Fruit fly (Drosophila melanogaster) whole organism, embryonic: ENCODE measurements around the gene CG10513.

Experiments used
- B-H1 ChIP-seq: fragments of 200-800 bp; sonication (Bioruptor generic); IDR thresholded peaks from 3 replicates; pipeline ENCODE4 v1.3.6; 2022; ENCODE audit warnings: missing biosample characterization, missing genetic modification characterization
- BEAF-32 ChIP-seq: fragments of 200-800 bp; sonication (Bioruptor generic); optimal IDR thresholded peaks from 3 replicates; lab custom pipeline; 2017; ENCODE audit warnings: missing biosample characterization, missing genetic modification characterization, mild to moderate bottlenecking, moderate library complexity, missing genetic modification reagents
- CG12299 ChIP-seq: fragments of 200-800 bp; sonication (Bioruptor generic); optimal IDR thresholded peaks from 2 replicates; lab custom pipeline; 2018; ENCODE audit warnings: missing biosample characterization, mild to moderate bottlenecking, missing genetic modification characterization
- CG12659 ChIP-seq: fragments of 200-800 bp; sonication (Bioruptor generic); optimal IDR thresholded peaks from 3 replicates; lab custom pipeline; 2017; ENCODE audit warnings: mild to moderate bottlenecking, missing biosample characterization, missing genetic modification reagents, missing genetic modification characterization
- CG14860 ChIP-seq: fragments of 200-800 bp; sonication (Bioruptor generic); IDR thresholded peaks from 3 replicates; pipeline ENCODE4 v1.3.6; 2022; ENCODE audit warnings: missing biosample characterization, missing genetic modification characterization; ENCODE audit not compliant: partially characterized antibody
- CG15011 ChIP-seq: fragments of 200-800 bp; sonication (Bioruptor generic); optimal IDR thresholded peaks from 3 replicates; lab custom pipeline; 2018; ENCODE audit warnings: missing biosample characterization, mild to moderate bottlenecking, missing genetic modification characterization
- CG1603 ChIP-seq: fragments of 200-800 bp; sonication (Bioruptor generic); optimal IDR thresholded peaks from 2 replicates; lab custom pipeline; 2019; ENCODE audit warnings: missing biosample characterization, mild to moderate bottlenecking, missing genetic modification characterization, moderate library complexity
- CG2120 ChIP-seq: fragments of 200-800 bp; sonication (Bioruptor generic); optimal IDR thresholded peaks from 3 replicates; lab custom pipeline; 2016; ENCODE audit warnings: missing biosample characterization, missing genetic modification characterization
- CG2712 ChIP-seq: fragments of 200-800 bp; optimal IDR thresholded peaks from 3 replicates; lab custom pipeline; 2019; ENCODE audit warnings: missing biosample characterization, mild to moderate bottlenecking, missing genetic modification characterization, moderate library complexity
- CG30403 ChIP-seq: fragments of 200-800 bp; sonication (Bioruptor generic); optimal IDR thresholded peaks from 3 replicates; lab custom pipeline; 2016; ENCODE audit warnings: missing biosample characterization, missing genetic modification characterization
- CG32767 ChIP-seq: fragments of 200-800 bp; sonication (Bioruptor generic); IDR thresholded peaks from 2 replicates; pipeline ENCODE4 v1.3.6; 2022; ENCODE audit warnings: missing biosample characterization, missing genetic modification characterization
- CG4730 ChIP-seq: fragments of 200-800 bp; sonication (Bioruptor generic); IDR thresholded peaks from 2 replicates; pipeline ENCODE4 v1.3.6; 2022; ENCODE audit warnings: missing biosample characterization, missing genetic modification characterization
- CG6272 ChIP-seq: fragments of 200-800 bp; sonication (Bioruptor generic); IDR thresholded peaks from 2 replicates; pipeline ENCODE4 v1.3.6; 2022; ENCODE audit warnings: missing biosample characterization, missing genetic modification characterization
- CG7963 ChIP-seq: fragments of 200-800 bp; sonication (Bioruptor generic); IDR thresholded peaks from 3 replicates; pipeline ENCODE4 v1.3.6; 2022; ENCODE audit warnings: missing biosample characterization, missing genetic modification characterization; ENCODE audit not compliant: partially characterized antibody
- CG8388 ChIP-seq: fragments of 200-800 bp; sonication (Bioruptor generic); optimal IDR thresholded peaks from 2 replicates; lab custom pipeline; 2019; ENCODE audit warnings: missing biosample characterization, mild to moderate bottlenecking, missing genetic modification characterization, moderate library complexity
- CG9215 ChIP-seq: fragments of 200-800 bp; sonication (Bioruptor generic); IDR thresholded peaks from 2 replicates; pipeline ENCODE4 v1.3.6; 2022; ENCODE audit warnings: missing biosample characterization, missing genetic modification characterization
- Dip3 ChIP-seq: fragments of 200-800 bp; sonication (Bioruptor generic); optimal IDR thresholded peaks from 3 replicates; lab custom pipeline; 2016; ENCODE audit warnings: missing biosample characterization, missing genetic modification characterization
- Dll ChIP-seq: fragments of 200-800 bp; sonication (Bioruptor generic); IDR thresholded peaks from 4 replicates; pipeline ENCODE4 v1.3.6; 2022; ENCODE audit warnings: missing biosample characterization, missing genetic modification characterization; ENCODE audit not compliant: partially characterized antibody
- Dref ChIP-seq: fragments of 200-800 bp; sonication (Bioruptor generic); IDR thresholded peaks from 2 replicates; pipeline ENCODE4 v1.3.6; 2022; ENCODE audit warnings: missing biosample characterization, missing genetic modification characterization
- Drgx ChIP-seq: fragments of 200-800 bp; sonication (Bioruptor generic); IDR thresholded peaks from 2 replicates; pipeline ENCODE4 v1.3.6; 2022; ENCODE audit warnings: missing biosample characterization, missing genetic modification characterization
- E2f1 ChIP-seq: fragments of 200-800 bp; sonication (Bioruptor generic); IDR thresholded peaks from 2 replicates; pipeline ENCODE4 v1.3.6; 2022; ENCODE audit warnings: missing biosample characterization, missing genetic modification characterization
- Elba2 ChIP-seq: fragments of 200-800 bp; sonication (Bioruptor generic); optimal IDR thresholded peaks from 3 replicates; lab custom pipeline; 2016; ENCODE audit warnings: missing biosample characterization, missing genetic modification characterization
- Fer3 ChIP-seq: fragments of 200-800 bp; sonication (Bioruptor generic); optimal IDR thresholded peaks from 2 replicates; lab custom pipeline; 2018; ENCODE audit warnings: missing biosample characterization, mild to moderate bottlenecking, missing genetic modification characterization, moderate library complexity
- Hr39 ChIP-seq: fragments of >200 bp; optimal IDR thresholded peaks from 2 replicates; lab custom pipeline; 2017
- Meics ChIP-seq: fragments of 200-800 bp; sonication (Bioruptor generic); optimal IDR thresholded peaks from 2 replicates; lab custom pipeline; 2017; ENCODE audit warnings: missing biosample characterization, mild to moderate bottlenecking, missing genetic modification characterization
- Oli ChIP-seq: fragments of 200-800 bp; sonication (Bioruptor generic); optimal IDR thresholded peaks from 2 replicates; lab custom pipeline; 2018; ENCODE audit warnings: missing biosample characterization, mild to moderate bottlenecking, missing genetic modification characterization, moderate library complexity
- PHDP ChIP-seq: fragments of 200-800 bp; sonication (Bioruptor generic); optimal IDR thresholded peaks from 3 replicates; lab custom pipeline; 2018; ENCODE audit warnings: missing biosample characterization, mild to moderate bottlenecking, missing genetic modification characterization, moderate library complexity
- Rx ChIP-seq: fragments of 200-800 bp; sonication (Bioruptor generic); IDR thresholded peaks from 2 replicates; pipeline ENCODE4 v1.3.6; 2022; ENCODE audit warnings: missing biosample characterization, missing genetic modification characterization
- TFAM ChIP-seq: fragments of 200-800 bp; sonication (Bioruptor generic); optimal IDR thresholded peaks from 2 replicates; lab custom pipeline; 2017; ENCODE audit warnings: missing biosample characterization, missing genetic modification characterization, inconsistent platforms
- YL-1 ChIP-seq: fragments of 200-800 bp; sonication (Bioruptor generic); optimal IDR thresholded peaks from 3 replicates; lab custom pipeline; 2017; ENCODE audit warnings: missing biosample characterization, mild to moderate bottlenecking, missing genetic modification characterization
- ara ChIP-seq: fragments of 200-800 bp; sonication (Bioruptor generic); IDR thresholded peaks from 2 replicates; pipeline ENCODE4 v1.3.6; 2022; ENCODE audit warnings: missing biosample characterization, missing genetic modification characterization
- ash1 ChIP-seq: fragments of 200-800 bp; sonication (Bioruptor generic); optimal IDR thresholded peaks from 2 replicates; lab custom pipeline; 2018; ENCODE audit warnings: missing biosample characterization, mild to moderate bottlenecking, missing genetic modification characterization
- ci ChIP-seq: fragments of 200-800 bp; sonication (Bioruptor generic); IDR thresholded peaks from 3 replicates; pipeline ENCODE4 v1.3.6; 2022; ENCODE audit warnings: missing biosample characterization, missing genetic modification characterization
- dan ChIP-seq: fragments of 200-800 bp; sonication (Bioruptor generic); IDR thresholded peaks from 2 replicates; pipeline ENCODE4 v1.3.6; 2022; ENCODE audit warnings: missing biosample characterization, missing genetic modification characterization
- danr ChIP-seq: fragments of 200-800 bp; sonication (Bioruptor generic); IDR thresholded peaks from 2 replicates; pipeline ENCODE4 v1.3.6; 2022; ENCODE audit warnings: missing biosample characterization, missing genetic modification characterization
- emc ChIP-seq: fragments of 200-800 bp; sonication (Bioruptor generic); optimal IDR thresholded peaks from 2 replicates; lab custom pipeline; 2016; ENCODE audit warnings: missing biosample characterization, missing genetic modification characterization
- exex ChIP-seq: fragments of 200-800 bp; sonication (Bioruptor generic); optimal IDR thresholded peaks from 4 replicates; lab custom pipeline; 2018; ENCODE audit warnings: missing biosample characterization, mild to moderate bottlenecking, missing genetic modification characterization, moderate library complexity
- eyg ChIP-seq: fragments of 200-800 bp; sonication (Bioruptor generic); optimal IDR thresholded peaks from 3 replicates; lab custom pipeline; 2016; ENCODE audit warnings: missing biosample characterization, missing genetic modification characterization
- grau ChIP-seq: fragments of 200-800 bp; optimal IDR thresholded peaks from 3 replicates; lab custom pipeline; 2019; ENCODE audit warnings: missing biosample characterization, mild to moderate bottlenecking, missing genetic modification characterization, moderate library complexity
- grn ChIP-seq: fragments of 200-800 bp; sonication (Bioruptor generic); optimal IDR thresholded peaks from 3 replicates; lab custom pipeline; 2017; ENCODE audit warnings: missing biosample characterization, missing genetic modification characterization
- inv ChIP-seq: fragments of 200-800 bp; sonication (Bioruptor generic); IDR thresholded peaks from 2 replicates; pipeline ENCODE4 v1.3.6; 2022; ENCODE audit warnings: missing biosample characterization, missing genetic modification characterization; ENCODE audit not compliant: partially characterized antibody
- jumu ChIP-seq: fragments of 200-800 bp; sonication (Bioruptor generic); optimal IDR thresholded peaks from 3 replicates; lab custom pipeline; 2016; ENCODE audit warnings: missing biosample characterization, missing genetic modification characterization
- lbe ChIP-seq: fragments of 200-800 bp; sonication (Bioruptor generic); optimal IDR thresholded peaks from 2 replicates; lab custom pipeline; 2016; ENCODE audit warnings: missing biosample characterization, mild to moderate bottlenecking, missing genetic modification characterization
- mld ChIP-seq: fragments of 200-800 bp; sonication (Bioruptor generic); IDR thresholded peaks from 3 replicates; pipeline ENCODE4 v1.3.6; 2022; ENCODE audit warnings: missing biosample characterization, missing genetic modification characterization; ENCODE audit not compliant: partially characterized antibody
- sens ChIP-seq: fragments of 200-800 bp; sonication (Bioruptor generic); peaks from one replicate; lab custom pipeline; 2016; ENCODE audit warnings: missing biosample characterization, missing genetic modification characterization
- sens-2 ChIP-seq: fragments of 200-800 bp; sonication (Bioruptor generic); IDR thresholded peaks from 2 replicates; pipeline ENCODE4 v1.3.6; 2022; ENCODE audit warnings: missing biosample characterization, missing genetic modification characterization
- so ChIP-seq: fragments of 200-800 bp; sonication (Bioruptor generic); IDR thresholded peaks from 3 replicates; pipeline ENCODE4 v1.3.6; 2022; ENCODE audit warnings: missing biosample characterization, missing genetic modification characterization
- stwl ChIP-seq: fragments of 200-800 bp; sonication (Bioruptor generic); optimal IDR thresholded peaks from 3 replicates; lab custom pipeline; 2018; ENCODE audit warnings: missing biosample characterization, mild to moderate bottlenecking, missing genetic modification characterization, moderate library complexity
- unc-4 ChIP-seq: fragments of 200-800 bp; sonication (Bioruptor generic); IDR thresholded peaks from 2 replicates; pipeline ENCODE4 v1.3.6; 2022; ENCODE audit warnings: missing biosample characterization, missing genetic modification characterization; ENCODE audit not compliant: partially characterized antibody
- unpg ChIP-seq: fragments of 200-800 bp; sonication (Bioruptor generic); optimal IDR thresholded peaks from 3 replicates; lab custom pipeline; 2018; ENCODE audit warnings: missing biosample characterization, mild to moderate bottlenecking, missing genetic modification characterization, moderate library complexity
- vvl ChIP-seq: fragments of 200-800 bp; sonication (Bioruptor generic); IDR thresholded peaks from 2 replicates; pipeline ENCODE4 v1.3.6; 2022; ENCODE audit warnings: missing biosample characterization, missing genetic modification characterization
- zfh1 ChIP-seq: fragments of 200-800 bp; sonication (Bioruptor generic); IDR thresholded peaks from 3 replicates; pipeline ENCODE4 v1.3.6; 2022; ENCODE audit warnings: missing biosample characterization, missing genetic modification characterization

The CG10513 gene

DNA sequence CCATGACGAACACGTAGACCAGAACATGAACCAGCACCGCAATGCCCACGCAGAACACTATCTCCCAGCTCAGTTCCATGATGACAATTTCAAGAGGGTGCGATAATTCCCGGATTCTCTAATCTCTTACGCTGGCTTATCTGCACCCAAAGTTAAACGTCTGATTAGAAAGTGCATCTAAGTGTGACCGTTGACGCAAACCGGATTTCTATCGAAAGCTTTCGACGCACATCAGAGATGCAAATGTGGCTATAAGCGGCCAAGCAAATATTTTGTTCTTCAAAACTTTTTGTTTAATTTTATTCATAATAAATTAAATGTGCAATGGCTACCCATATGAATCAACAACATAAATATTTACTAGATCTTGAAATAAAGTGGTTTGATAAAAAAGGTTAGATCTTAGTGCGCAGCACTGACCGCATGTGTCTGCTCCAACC, 14.7 kb downstream of the CG10513 start, which contains the start of the genes Kdsr and CG11858 (continued):
- TF ChIP-seq Fer3 (tag; lab: Kevin White, UChicago) (peak; percentile 61), BEAF-32 (GFP tag; lab: Kevin White, UChicago) (peak; percentile 52), stwl (tag; lab: Kevin White, UChicago) (peak; percentile 9), CG4730 (GFP tag; lab: Robert Waterston, UW) (peak; percentile 37; the same call in 1 of the 2 replicates), Dip3 (peak; percentile 50), CG15011 (GFP tag; lab: Kevin White, UChicago) (no peak), zfh1 (GFP tag; lab: Robert Waterston, UW) (peak; percentile 77), ara (GFP tag; lab: Robert Waterston, UW) (peak; percentile 57; the same call in 1 of the 2 replicates), CG9215 (GFP tag; lab: Robert Waterston, UW) (peak; percentile 59), PHDP (tag; lab: Kevin White, UChicago) (peak; percentile 75), ash1 (no peak), danr (GFP tag; lab: Robert Waterston, UW) (peak; percentile 58; the same call in 1 of the 2 replicates), grau (tag; lab: Kevin White, UChicago) (peak; percentile 73), CG2712 (tag; lab: Kevin White, UChicago) (peak; percentile 82), E2f1 (peak; percentile 40; the same call in 1 of the 2 replicates), unc-4 (GFP tag; lab: Robert Waterston, UW) (peak; percentile 56; the same call in 1 of the 2 replicates), CG14860 (GFP tag; lab: Robert Waterston, UW) (no peak), dan (GFP tag; lab: Robert Waterston, UW) (no peak), unpg (GFP tag; lab: Kevin White, UChicago) (peak; percentile 72), exex (tag; lab: Kevin White, UChicago) (peak; percentile 63), emc (GFP tag; lab: Kevin White, UChicago) (no peak), so (GFP tag; lab: Robert Waterston, UW) (no peak), CG7963 (no peak), Drgx (peak; percentile 52), eyg (no peak), jumu (peak; percentile 44), Oli (tag; lab: Kevin White, UChicago) (peak; percentile 46), Dref (GFP tag; lab: Robert Waterston, UW) (peak; percentile 51), CG12299 (tag; lab: Kevin White, UChicago) (peak; percentile 49), inv (GFP tag; lab: Robert Waterston, UW) (no peak), CG2120 (peak; percentile 82), mld (GFP tag; lab: Robert Waterston, UW) (no peak), CG6272 (GFP tag; lab: Robert Waterston, UW) (peak; percentile 32; the same call in 1 of the 2 replicates)

DNA sequence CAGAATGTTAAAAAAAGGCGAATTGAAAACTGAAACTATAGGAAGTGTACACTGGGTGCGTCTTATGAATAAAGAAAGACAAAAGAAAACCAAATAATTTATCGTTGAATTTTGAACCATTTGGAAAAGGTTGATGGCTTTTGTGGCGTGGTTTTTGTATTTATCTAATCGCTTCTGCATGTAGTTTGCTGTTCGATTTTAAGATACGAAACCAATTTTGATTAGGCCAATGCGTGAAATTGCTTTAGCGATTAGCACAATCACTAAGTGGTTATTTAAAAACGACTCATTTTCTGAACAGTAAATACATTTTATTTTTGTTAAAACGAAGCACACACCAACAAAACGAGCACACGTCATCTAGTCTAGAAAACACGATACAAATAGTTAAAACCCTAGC, 16.3 kb downstream of the CG10513 start:
- TF ChIP-seq CG8388 (GFP tag; lab: Kevin White, UChicago) (no peak), sens-2 (GFP tag; lab: Robert Waterston, UW) (no peak), Hr39 (lab: Kevin White, UChicago) (no peak), Rx (no peak), CG14860 (GFP tag; lab: Robert Waterston, UW) (no peak), B-H1 (GFP tag; lab: Robert Waterston, UW) (no peak), vvl (GFP tag; lab: Robert Waterston, UW) (no peak), CG30403 (GFP tag; lab: Kevin White, UChicago) (no peak), grn (GFP tag; lab: Kevin White, UChicago) (peak; percentile 53), Dll (no peak), Meics (GFP tag; lab: Kevin White, UChicago) (no peak), CG1603 (no peak), unc-4 (GFP tag; lab: Robert Waterston, UW) (no peak), YL-1 (GFP tag; lab: Kevin White, UChicago) (no peak), sens (GFP tag; lab: Kevin White, UChicago) (peak; percentile 48), ci (GFP tag; lab: Robert Waterston, UW) (no peak), lbe (GFP tag; lab: Kevin White, UChicago) (peak; percentile 21), TFAM (no peak), CG32767 (GFP tag; lab: Robert Waterston, UW) (no peak), Elba2 (GFP tag; lab: Kevin White, UChicago) (no peak), CG12659 (no peak)
